Fruit fly (Drosophila melanogaster): ENCODE data around the gene CG13409.

DNA sequence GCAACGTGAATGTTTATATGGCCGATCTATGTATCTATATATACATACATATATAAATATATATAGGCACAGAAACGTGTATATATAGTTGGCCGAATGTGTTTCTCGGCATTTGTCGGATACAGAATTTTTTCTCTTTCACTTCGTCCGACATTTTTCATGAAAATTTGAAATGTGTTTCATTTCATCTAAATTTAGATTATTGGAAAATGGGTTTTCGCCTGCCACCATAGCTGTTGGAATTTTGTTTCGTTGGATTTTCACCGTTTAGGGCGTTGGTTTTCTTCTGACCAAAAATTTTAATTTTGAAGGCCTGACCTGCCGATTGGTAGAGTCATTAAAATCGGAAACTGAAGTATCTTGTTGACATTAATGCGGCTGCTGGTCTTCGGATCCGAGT, 15.7 kb upstream of the CG13409 start:
- no peak for TF ChIP-seq fd96Ca (GFP tag; IDR thresholded peaks at IDR 0.05)
- TF ChIP-seq D1 (tag; optimal IDR thresholded peaks at IDR 0.05), result no peak
- no peak for TF ChIP-seq CG34367 (tag; optimal IDR thresholded peaks at IDR 0.05)
- TF ChIP-seq Pif1A (GFP tag; optimal IDR thresholded peaks at IDR 0.05), result no peak
- TF ChIP-seq CG10348 (GFP tag; IDR thresholded peaks at IDR 0.05), result no peak
- TF ChIP-seq EcR (GFP tag; optimal IDR thresholded peaks at IDR 0.05), result no peak
- TF ChIP-seq rn (GFP tag; IDR thresholded peaks at IDR 0.05), result no peak
- no peak for TF ChIP-seq CG32121 (GFP tag; IDR thresholded peaks at IDR 0.05)
- TF ChIP-seq CG8159 (tag; optimal IDR thresholded peaks at IDR 0.05), result no peak
- no peak for TF ChIP-seq Snoo (tag; optimal IDR thresholded peaks at IDR 0.05)
- no peak for TF ChIP-seq CG13204 (GFP tag; optimal IDR thresholded peaks at IDR 0.05)
- no peak for TF ChIP-seq Pif1B (GFP tag; optimal IDR thresholded peaks at IDR 0.05)
- no peak for TF ChIP-seq CG14655 (GFP tag; optimal IDR thresholded peaks at IDR 0.05)
